Fruit fly (Drosophila melanogaster) whole organism, embryonic: Measurements from ENCODE around the gene ND-39.

ENCODE experiments used
- BEAF-32 ChIP-seq: fragments of 200-800 bp; sonication (Bioruptor generic); optimal IDR thresholded peaks from 3 replicates; lab custom pipeline; 2017; ENCODE audit warnings: missing biosample characterization, missing genetic modification characterization, mild to moderate bottlenecking, moderate library complexity, missing genetic modification reagents
- C15 ChIP-seq: fragments of 200-800 bp; sonication (Bioruptor generic); IDR thresholded peaks from 3 replicates; pipeline ENCODE4 v1.3.6; 2022; ENCODE audit warnings: missing biosample characterization, missing genetic modification characterization
- CG10209 ChIP-seq: fragments of 200-800 bp; sonication (Bioruptor generic); optimal IDR thresholded peaks from 3 replicates; lab custom pipeline; 2017; ENCODE audit warnings: missing biosample characterization, mild to moderate bottlenecking, missing genetic modification characterization, missing genetic modification reagents
- CG10959 ChIP-seq: fragments of 200-800 bp; sonication (Bioruptor generic); IDR thresholded peaks from 2 replicates; pipeline ENCODE4 v1.3.6; 2022; ENCODE audit warnings: missing biosample characterization, missing genetic modification characterization
- CG11456 ChIP-seq: fragments of 200-800 bp; sonication (Bioruptor generic); IDR thresholded peaks from 3 replicates; pipeline ENCODE4 v1.3.6; 2022; ENCODE audit warnings: missing biosample characterization, missing genetic modification characterization
- CG12769 ChIP-seq: fragments of 200-800 bp; sonication (Bioruptor generic); optimal IDR thresholded peaks from 2 replicates; lab custom pipeline; 2019; ENCODE audit warnings: missing biosample characterization, mild to moderate bottlenecking, missing genetic modification characterization, moderate library complexity
- CG12942 ChIP-seq: fragments of 200-800 bp; sonication (Bioruptor generic); optimal IDR thresholded peaks from 3 replicates; lab custom pipeline; 2016; ENCODE audit warnings: missing biosample characterization, missing genetic modification characterization
- CG18476 ChIP-seq: fragments of 200-800 bp; sonication (Bioruptor generic); optimal IDR thresholded peaks from 2 replicates; lab custom pipeline; 2016; ENCODE audit warnings: missing biosample characterization, mild to moderate bottlenecking, missing genetic modification characterization
- CG30403 ChIP-seq: fragments of 200-800 bp; sonication (Bioruptor generic); optimal IDR thresholded peaks from 3 replicates; lab custom pipeline; 2016; ENCODE audit warnings: missing biosample characterization, missing genetic modification characterization
- CG34376 ChIP-seq: fragments of 200-800 bp; sonication (Bioruptor generic); optimal IDR thresholded peaks from 2 replicates; lab custom pipeline; 2018; ENCODE audit warnings: missing biosample characterization, mild to moderate bottlenecking, missing genetic modification characterization
- CG3838 ChIP-seq: fragments of 200-800 bp; sonication (Bioruptor generic); optimal IDR thresholded peaks from 3 replicates; lab custom pipeline; 2016; ENCODE audit warnings: missing biosample characterization, missing genetic modification characterization
- CG42726 ChIP-seq: fragments of 200-800 bp; sonication (Bioruptor generic); IDR thresholded peaks from 2 replicates; pipeline ENCODE4 v1.3.6; 2022; ENCODE audit warnings: missing biosample characterization, missing genetic modification characterization; ENCODE audit not compliant: partially characterized antibody
- CG4328 ChIP-seq: fragments of 200-800 bp; sonication (Bioruptor generic); optimal IDR thresholded peaks from 3 replicates; lab custom pipeline; 2017; ENCODE audit warnings: missing biosample characterization, missing genetic modification reagents, missing genetic modification characterization
- CG8478 ChIP-seq: fragments of >200 bp; optimal IDR thresholded peaks from 2 replicates; lab custom pipeline; 2018
- CG9817 ChIP-seq: fragments of 200-800 bp; sonication (Bioruptor generic); optimal IDR thresholded peaks from 2 replicates; lab custom pipeline; 2018; ENCODE audit warnings: missing biosample characterization, mild to moderate bottlenecking, missing genetic modification characterization, moderate library complexity
- CHES-1-like ChIP-seq: fragments of 200-800 bp; sonication (Bioruptor generic); optimal IDR thresholded peaks from 2 replicates; lab custom pipeline; 2016; ENCODE audit warnings: missing biosample characterization, missing genetic modification characterization
- CkIIα-i1 ChIP-seq: fragments of 200-800 bp; sonication (Bioruptor generic); IDR thresholded peaks from 2 replicates; pipeline ENCODE4 v1.3.6; 2022; ENCODE audit warnings: missing biosample characterization, missing genetic modification characterization
- D ChIP-seq, 2 experiments: fragments of 200-800 bp in 1 of 2; fragments of >200 bp in 1 of 2; sonication (Bioruptor generic) in 1 of 2; optimal IDR thresholded peaks; 2 replicates in 1 of 2; 3 replicates in 1 of 2; lab custom pipeline; 2017; ENCODE audit warnings: mild to moderate bottlenecking in 1 of 2, missing biosample characterization in 1 of 2, missing genetic modification characterization in 1 of 2, missing genetic modification reagents in 1 of 2
- Dll ChIP-seq: fragments of 200-800 bp; sonication (Bioruptor generic); IDR thresholded peaks from 4 replicates; pipeline ENCODE4 v1.3.6; 2022; ENCODE audit warnings: missing biosample characterization, missing genetic modification characterization; ENCODE audit not compliant: partially characterized antibody
- Fer1 ChIP-seq: fragments of 200-800 bp; sonication (Bioruptor generic); optimal IDR thresholded peaks from 2 replicates; lab custom pipeline; 2017; ENCODE audit warnings: missing biosample characterization, mild to moderate bottlenecking, missing genetic modification characterization
- Gsc ChIP-seq: fragments of 200-800 bp; sonication (Bioruptor generic); IDR thresholded peaks from 2 replicates; pipeline ENCODE4 v1.3.6; 2022; ENCODE audit warnings: missing biosample characterization, missing genetic modification characterization
- HHEX ChIP-seq: fragments of 200-800 bp; sonication (Bioruptor generic); optimal IDR thresholded peaks from 3 replicates; lab custom pipeline; 2017; ENCODE audit warnings: missing biosample characterization, mild to moderate bottlenecking, missing genetic modification characterization, missing genetic modification reagents
- Max ChIP-seq: fragments of 200-800 bp; sonication (Bioruptor generic); optimal IDR thresholded peaks from 2 replicates; lab custom pipeline; 2016; ENCODE audit warnings: missing biosample characterization, mild to moderate bottlenecking, missing genetic modification characterization
- Meics ChIP-seq: fragments of 200-800 bp; sonication (Bioruptor generic); optimal IDR thresholded peaks from 2 replicates; lab custom pipeline; 2017; ENCODE audit warnings: missing biosample characterization, mild to moderate bottlenecking, missing genetic modification characterization
- NFAT ChIP-seq: fragments of 200-800 bp; sonication (Bioruptor generic); IDR thresholded peaks from 2 replicates; pipeline ENCODE4 v1.3.6; 2022; ENCODE audit warnings: missing biosample characterization, missing genetic modification characterization
- Nf-YB ChIP-seq: fragments of 200-800 bp; sonication (Bioruptor generic); optimal IDR thresholded peaks from 3 replicates; lab custom pipeline; 2019; ENCODE audit warnings: missing biosample characterization, mild to moderate bottlenecking, missing genetic modification characterization, moderate library complexity
- Nf-YC ChIP-seq: fragments of 200-800 bp; optimal IDR thresholded peaks from 3 replicates; lab custom pipeline; 2019; ENCODE audit warnings: missing biosample characterization, mild to moderate bottlenecking, missing genetic modification characterization, moderate library complexity
- Sin3A ChIP-seq: fragments of >200 bp; optimal IDR thresholded peaks from 2 replicates; lab custom pipeline; 2018
- Six4 ChIP-seq: fragments of 200-800 bp; sonication (Bioruptor generic); optimal IDR thresholded peaks from 2 replicates; lab custom pipeline; 2016; ENCODE audit warnings: missing biosample characterization, missing genetic modification characterization
- Spps ChIP-seq: fragments of 200-800 bp; sonication (Bioruptor generic); optimal IDR thresholded peaks from 2 replicates; lab custom pipeline; 2018; ENCODE audit warnings: missing biosample characterization, mild to moderate bottlenecking, missing genetic modification characterization
- Sry-β ChIP-seq: fragments of 200-800 bp; sonication (Bioruptor generic); optimal IDR thresholded peaks from 2 replicates; lab custom pipeline; 2018; ENCODE audit warnings: missing biosample characterization, mild to moderate bottlenecking, missing genetic modification characterization, moderate library complexity
- ase ChIP-seq: fragments of 200-800 bp; sonication (Bioruptor generic); IDR thresholded peaks from 3 replicates; pipeline ENCODE4 v1.3.6; 2022; ENCODE audit warnings: missing biosample characterization, missing genetic modification characterization
- btn ChIP-seq: fragments of 200-800 bp; sonication (Bioruptor generic); optimal IDR thresholded peaks from 2 replicates; lab custom pipeline; 2016; ENCODE audit warnings: missing biosample characterization, missing genetic modification characterization
- cad ChIP-seq: fragments of >200 bp; optimal IDR thresholded peaks from 2 replicates; lab custom pipeline; 2017; ENCODE audit warnings: missing biosample characterization, missing genetic modification characterization
- eve ChIP-seq, 2 experiments: fragments of >200 bp; optimal IDR thresholded peaks; 2 replicates each; lab custom pipeline; 2017; ENCODE audit warnings: missing biosample characterization in 2 of 2, missing genetic modification characterization in 2 of 2
- fd96Cb ChIP-seq: fragments of 200-800 bp; sonication (Bioruptor generic); optimal IDR thresholded peaks from 2 replicates; lab custom pipeline; 2018; ENCODE audit warnings: missing biosample characterization, mild to moderate bottlenecking, missing genetic modification characterization, moderate library complexity
- fru ChIP-seq: fragments of >200 bp; optimal IDR thresholded peaks from 2 replicates; lab custom pipeline; 2017
- gem ChIP-seq: fragments of 200-800 bp; sonication (Bioruptor generic); optimal IDR thresholded peaks from 2 replicates; lab custom pipeline; 2019; ENCODE audit warnings: missing biosample characterization, mild to moderate bottlenecking, missing genetic modification characterization, moderate library complexity
- ken ChIP-seq: fragments of 200-800 bp; sonication (Bioruptor generic); IDR thresholded peaks from 3 replicates; pipeline ENCODE4 v1.3.6; 2022; ENCODE audit warnings: missing biosample characterization, missing genetic modification characterization
- lmd ChIP-seq: fragments of 200-800 bp; sonication (Bioruptor generic); IDR thresholded peaks from 2 replicates; pipeline ENCODE4 v1.3.6; 2022; ENCODE audit warnings: missing biosample characterization, missing genetic modification characterization
- nau ChIP-seq: fragments of 200-800 bp; sonication (Bioruptor generic); optimal IDR thresholded peaks from 3 replicates; lab custom pipeline; 2017; ENCODE audit warnings: missing biosample characterization, mild to moderate bottlenecking, missing genetic modification characterization, missing genetic modification reagents
- nom ChIP-seq: fragments of 200-800 bp; sonication (Bioruptor generic); optimal IDR thresholded peaks from 2 replicates; lab custom pipeline; 2017; ENCODE audit warnings: missing biosample characterization, missing genetic modification characterization, mild to moderate bottlenecking, moderate library complexity, missing genetic modification reagents
- pho ChIP-seq: fragments of 200-800 bp; sonication (Bioruptor generic); optimal IDR thresholded peaks from 2 replicates; lab custom pipeline; 2016; ENCODE audit warnings: missing biosample characterization, missing genetic modification characterization
- phol ChIP-seq: fragments of 200-800 bp; sonication (Bioruptor generic); optimal IDR thresholded peaks from 3 replicates; lab custom pipeline; 2018; ENCODE audit warnings: missing biosample characterization, mild to moderate bottlenecking, missing genetic modification characterization, moderate library complexity
- prd ChIP-seq, 3 experiments: fragments of >200 bp in 2 of 3; fragments of 200-800 bp in 1 of 3; sonication (Bioruptor generic) in 1 of 3; optimal IDR thresholded peaks in 2 of 3; IDR thresholded peaks in 1 of 3; 2 replicates in 2 of 3; 3 replicates in 1 of 3; pipeline versions ENCODE4 v1.3.6 to Lab custom; 2017 to 2022; ENCODE audit warnings: missing biosample characterization in 1 of 3, missing genetic modification characterization in 1 of 3
- slbo ChIP-seq: fragments of 200-800 bp; sonication (Bioruptor generic); IDR thresholded peaks from 2 replicates; pipeline ENCODE4 v1.3.6; 2022; ENCODE audit warnings: missing biosample characterization, missing genetic modification characterization
- so ChIP-seq: fragments of 200-800 bp; sonication (Bioruptor generic); IDR thresholded peaks from 3 replicates; pipeline ENCODE4 v1.3.6; 2022; ENCODE audit warnings: missing biosample characterization, missing genetic modification characterization
- tin ChIP-seq: fragments of 200-800 bp; sonication (Bioruptor generic); optimal IDR thresholded peaks from 3 replicates; lab custom pipeline; 2016; ENCODE audit warnings: missing biosample characterization, missing genetic modification characterization
- wek ChIP-seq: fragments of 200-800 bp; sonication (Bioruptor generic); optimal IDR thresholded peaks from 3 replicates; lab custom pipeline; 2018; ENCODE audit warnings: missing biosample characterization, mild to moderate bottlenecking, missing genetic modification characterization, moderate library complexity

Gene ND-39

dm6 chr3L:20497124-20497996 is 5.5 kb downstream of the ND-39 start, which contains the start of gene CG32425 (continued):
- TF ChIP-seq Gsc (GFP tag; lab: Robert Waterston, UW) (no peak), btn (no peak), tin (peak; percentile 5), CG10209 (GFP tag; lab: Kevin White, UChicago) (no peak), Sry-β (GFP tag; lab: Kevin White, UChicago) (peak; percentile 64), CG18476 (GFP tag; lab: Kevin White, UChicago) (no peak), pho (GFP tag; lab: Kevin White, UChicago) (no peak), CG34376 (GFP tag; lab: Kevin White, UChicago) (peak; percentile 13), wek (GFP tag; lab: Kevin White, UChicago) (no peak), ken (GFP tag; lab: Robert Waterston, UW) (peak; percentile 49; the same call in 1 of the 3 replicates), CG9817 (tag; lab: Kevin White, UChicago) (no peak), CG12769 (peak; percentile 7), HHEX (GFP tag; lab: Kevin White, UChicago) (no peak), CG10959 (GFP tag; lab: Robert Waterston, UW) (no peak), prd (optimal IDR thresholded peaks at IDR 0.05; lab: Kevin White, UChicago) (no peak), prd (GFP tag; IDR thresholded peaks at IDR 0.05; lab: Robert Waterston, UW) (no peak), nom (GFP tag; lab: Kevin White, UChicago) (peak; percentile 7), ase (GFP tag; lab: Robert Waterston, UW) (0 out of 3 replicates have a peak, but pooled peaks have one; percentile 12), Six4 (GFP tag; lab: Kevin White, UChicago) (no peak), Meics (GFP tag; lab: Kevin White, UChicago) (no peak), CG3838 (GFP tag; lab: Kevin White, UChicago) (no peak), NFAT (GFP tag; lab: Robert Waterston, UW) (no peak), CG42726 (GFP tag; lab: Robert Waterston, UW) (no peak; the same call in 1 of the 2 replicates), Dll (GFP tag; lab: Robert Waterston, UW) (0 out of 4 replicates have a peak, but pooled peaks have one; percentile 26), eve (GFP tag; optimal IDR thresholded peaks at IDR 0.05; lab: Kevin White, UChicago) (no peak), BEAF-32 (peak; percentile 35), fd96Cb (tag; lab: Kevin White, UChicago) (no peak), CG12942 (GFP tag; lab: Kevin White, UChicago) (no peak), Spps (tag; lab: Kevin White, UChicago) (no peak), CkIIα-i1 (GFP tag; lab: Robert Waterston, UW) (no peak), C15 (GFP tag; lab: Robert Waterston, UW) (no peak), CG8478 (no peak), CHES-1-like (GFP tag; lab: Kevin White, UChicago) (no peak), Max (GFP tag; lab: Kevin White, UChicago) (no peak), D (optimal IDR thresholded peaks at IDR 0.05; lab: Kevin White, UChicago) (no peak), D (GFP tag; optimal IDR thresholded peaks at IDR 0.05; lab: Kevin White, UChicago) (no peak), lmd (GFP tag; lab: Robert Waterston, UW) (no peak; the same call in 1 of the 2 replicates), CG30403 (GFP tag; lab: Kevin White, UChicago) (peak; percentile 33), so (GFP tag; lab: Robert Waterston, UW) (no peak), CG11456 (GFP tag; lab: Robert Waterston, UW) (no peak), Nf-YC (tag; lab: Kevin White, UChicago) (peak; percentile 25), slbo (peak; percentile 45; the same call in 1 of the 2 replicates), fru (lab: Kevin White, UChicago) (no peak), Nf-YB (GFP tag; lab: Kevin White, UChicago) (no peak), CG4328 (GFP tag; lab: Kevin White, UChicago) (no peak), nau (GFP tag; lab: Kevin White, UChicago) (no peak), gem (tag; lab: Kevin White, UChicago) (peak; percentile 48), phol (tag; lab: Kevin White, UChicago) (peak; percentile 40), Sin3A (lab: Kevin White, UChicago) (no peak), Fer1 (GFP tag; lab: Kevin White, UChicago) (peak; percentile 37), cad (GFP tag; lab: Kevin White, UChicago) (no peak)
